Fruit fly (Drosophila melanogaster) whole organism, embryonic: ENCODE measurements around the gene mRRF2.

Experiments
- Atf3 ChIP-seq: fragments of 200-800 bp; sonication (Bioruptor generic); optimal IDR thresholded peaks from 3 replicates; lab custom pipeline; 2016; ENCODE audit warnings: missing biosample characterization, missing genetic modification characterization
- Bteb2 ChIP-seq: fragments of 200-800 bp; sonication (Bioruptor generic); optimal IDR thresholded peaks from 2 replicates; lab custom pipeline; 2016; ENCODE audit warnings: missing biosample characterization, missing genetic modification characterization
- CG10366 ChIP-seq: fragments of 200-800 bp; sonication (Bioruptor generic); IDR thresholded peaks from 2 replicates; pipeline ENCODE4 v1.3.6; 2022; ENCODE audit warnings: missing biosample characterization, missing genetic modification characterization
- CG10462 ChIP-seq: fragments of 200-800 bp; sonication (Bioruptor generic); optimal IDR thresholded peaks from 2 replicates; lab custom pipeline; 2016; ENCODE audit warnings: missing biosample characterization, missing genetic modification characterization
- CG10543 ChIP-seq: fragments of 200-800 bp; sonication (Bioruptor generic); optimal IDR thresholded peaks from 3 replicates; lab custom pipeline; 2017; ENCODE audit warnings: missing biosample characterization, mild to moderate bottlenecking, missing genetic modification characterization, moderate library complexity
- CG12155 ChIP-seq: fragments of 200-800 bp; sonication (Bioruptor generic); optimal IDR thresholded peaks from 3 replicates; lab custom pipeline; 2016; ENCODE audit warnings: missing biosample characterization, missing genetic modification characterization
- CG12659 ChIP-seq: fragments of 200-800 bp; sonication (Bioruptor generic); optimal IDR thresholded peaks from 3 replicates; lab custom pipeline; 2017; ENCODE audit warnings: mild to moderate bottlenecking, missing biosample characterization, missing genetic modification reagents, missing genetic modification characterization
- CG12942 ChIP-seq: fragments of 200-800 bp; sonication (Bioruptor generic); optimal IDR thresholded peaks from 3 replicates; lab custom pipeline; 2016; ENCODE audit warnings: missing biosample characterization, missing genetic modification characterization
- CG14667 ChIP-seq: fragments of 200-800 bp; sonication (Bioruptor generic); IDR thresholded peaks from 2 replicates; pipeline ENCODE4 v1.3.6; 2022; ENCODE audit warnings: missing biosample characterization, missing genetic modification characterization
- CG15479 ChIP-seq: fragments of 200-800 bp; sonication (Bioruptor generic); optimal IDR thresholded peaks from 3 replicates; lab custom pipeline; 2019; ENCODE audit warnings: missing biosample characterization, mild to moderate bottlenecking, missing genetic modification characterization, moderate library complexity
- CG17359 ChIP-seq: fragments of 200-800 bp; sonication (Bioruptor generic); optimal IDR thresholded peaks from 3 replicates; lab custom pipeline; 2018; ENCODE audit warnings: missing biosample characterization, mild to moderate bottlenecking, missing genetic modification characterization, moderate library complexity
- CG17912 ChIP-seq: fragments of 200-800 bp; sonication (Bioruptor generic); optimal IDR thresholded peaks from 2 replicates; lab custom pipeline; 2018; ENCODE audit warnings: missing biosample characterization, mild to moderate bottlenecking, missing genetic modification characterization
- CG18764 ChIP-seq: fragments of 200-800 bp; sonication (Bioruptor generic); optimal IDR thresholded peaks from 3 replicates; lab custom pipeline; 2016; ENCODE audit warnings: missing biosample characterization, missing genetic modification characterization
- CG2678 ChIP-seq: fragments of 200-800 bp; sonication (Bioruptor generic); optimal IDR thresholded peaks from 3 replicates; lab custom pipeline; 2019; ENCODE audit warnings: missing biosample characterization, mild to moderate bottlenecking, missing genetic modification characterization, moderate library complexity
- CG2712 ChIP-seq: fragments of 200-800 bp; optimal IDR thresholded peaks from 3 replicates; lab custom pipeline; 2019; ENCODE audit warnings: missing biosample characterization, mild to moderate bottlenecking, missing genetic modification characterization, moderate library complexity
- CG32532 ChIP-seq: fragments of 200-800 bp; sonication (Bioruptor generic); IDR thresholded peaks from 2 replicates; pipeline ENCODE4 v1.3.6; 2022; ENCODE audit warnings: missing biosample characterization, missing genetic modification characterization
- CG34224 ChIP-seq: fragments of 200-800 bp; sonication (Bioruptor generic); IDR thresholded peaks from 3 replicates; pipeline ENCODE4 v1.3.6; 2022; ENCODE audit warnings: missing biosample characterization, missing genetic modification characterization; ENCODE audit not compliant: partially characterized antibody
- CG4424 ChIP-seq: fragments of 200-800 bp; sonication (Bioruptor generic); optimal IDR thresholded peaks from 3 replicates; lab custom pipeline; 2016; ENCODE audit warnings: missing biosample characterization, missing genetic modification characterization
- CG6683 ChIP-seq: fragments of 200-800 bp; sonication (Bioruptor generic); optimal IDR thresholded peaks from 2 replicates; lab custom pipeline; 2017; ENCODE audit warnings: missing biosample characterization, mild to moderate bottlenecking, missing genetic modification characterization, missing genetic modification reagents
- CG6791 ChIP-seq: fragments of 200-800 bp; sonication (Bioruptor generic); IDR thresholded peaks from 3 replicates; pipeline ENCODE4 v1.3.6; 2022; ENCODE audit warnings: missing biosample characterization, missing genetic modification characterization; ENCODE audit not compliant: partially characterized antibody
- CG8089 ChIP-seq: fragments of 200-800 bp; sonication (Bioruptor generic); optimal IDR thresholded peaks from 3 replicates; lab custom pipeline; 2016; ENCODE audit warnings: missing biosample characterization, missing genetic modification characterization
- CG8944 ChIP-seq: fragments of 200-800 bp; sonication (Bioruptor generic); optimal IDR thresholded peaks from 3 replicates; lab custom pipeline; 2016; ENCODE audit warnings: missing biosample characterization, missing genetic modification characterization
- CG9932 ChIP-seq: fragments of 200-800 bp; sonication (Bioruptor generic); IDR thresholded peaks from 2 replicates; pipeline ENCODE4 v1.3.6; 2022; ENCODE audit warnings: missing biosample characterization, missing genetic modification characterization
- Deaf1 ChIP-seq: fragments of 200-800 bp; optimal IDR thresholded peaks from 3 replicates; lab custom pipeline; 2019; ENCODE audit warnings: missing biosample characterization, mild to moderate bottlenecking, missing genetic modification characterization, moderate library complexity
- Dip2 ChIP-seq: fragments of 200-800 bp; sonication (Bioruptor generic); IDR thresholded peaks from 2 replicates; pipeline ENCODE4 v1.3.6; 2022; ENCODE audit warnings: missing biosample characterization, missing genetic modification characterization
- Dp ChIP-seq: fragments of 200-800 bp; sonication (Bioruptor generic); optimal IDR thresholded peaks from 2 replicates; lab custom pipeline; 2018; ENCODE audit warnings: missing biosample characterization, mild to moderate bottlenecking, missing genetic modification characterization, moderate library complexity
- GATAe ChIP-seq: fragments of 200-800 bp; sonication (Bioruptor generic); conservative IDR thresholded peaks from 2 replicates; pipeline ENCODE4 v1.3.6; 2022; ENCODE audit warnings: missing biosample characterization, missing genetic modification characterization
- HHEX ChIP-seq: fragments of 200-800 bp; sonication (Bioruptor generic); optimal IDR thresholded peaks from 3 replicates; lab custom pipeline; 2017; ENCODE audit warnings: missing biosample characterization, mild to moderate bottlenecking, missing genetic modification characterization, missing genetic modification reagents
- Kr ChIP-seq: fragments of 200-800 bp; sonication (Bioruptor generic); optimal IDR thresholded peaks from 2 replicates; lab custom pipeline; 2017; ENCODE audit warnings: missing biosample characterization, mild to moderate bottlenecking, missing genetic modification characterization
- Lpt ChIP-seq: fragments of >200 bp; optimal IDR thresholded peaks from 2 replicates; lab custom pipeline; 2018; ENCODE audit warnings: missing biosample characterization, missing genetic modification characterization
- Mrtf ChIP-seq: fragments of 200-800 bp; sonication (Bioruptor generic); IDR thresholded peaks from 3 replicates; pipeline ENCODE4 v1.3.6; 2022; ENCODE audit warnings: missing biosample characterization, missing genetic modification characterization
- Optix ChIP-seq: fragments of 200-800 bp; sonication (Bioruptor generic); IDR thresholded peaks from 3 replicates; pipeline ENCODE4 v1.3.6; 2022; ENCODE audit warnings: missing biosample characterization, missing genetic modification characterization
- Six4 ChIP-seq: fragments of 200-800 bp; sonication (Bioruptor generic); optimal IDR thresholded peaks from 2 replicates; lab custom pipeline; 2016; ENCODE audit warnings: missing biosample characterization, missing genetic modification characterization
- Trl ChIP-seq, 3 experiments: fragments of >200 bp in 2 of 3; fragments of 200-800 bp in 1 of 3; sonication (Bioruptor generic) in 1 of 3; optimal IDR thresholded peaks; 2 replicates in 1 of 3; 3 replicates in 2 of 3; lab custom pipeline; 2016 to 2017; ENCODE audit warnings: missing biosample characterization in 1 of 3, missing genetic modification characterization in 1 of 3
- ac ChIP-seq: fragments of 200-800 bp; sonication (Bioruptor generic); optimal IDR thresholded peaks from 3 replicates; lab custom pipeline; 2017; ENCODE audit warnings: missing biosample characterization, mild to moderate bottlenecking, missing genetic modification characterization
- az2 ChIP-seq: fragments of 200-800 bp; sonication (Bioruptor generic); optimal IDR thresholded peaks from 3 replicates; lab custom pipeline; 2016; ENCODE audit warnings: missing biosample characterization, missing genetic modification characterization
- br ChIP-seq: fragments of >200 bp; optimal IDR thresholded peaks from 2 replicates; lab custom pipeline; 2017
- en ChIP-seq: fragments of 200-800 bp; sonication (Bioruptor generic); optimal IDR thresholded peaks from 2 replicates; lab custom pipeline; 2016; ENCODE audit warnings: missing biosample characterization, missing genetic modification characterization
- exex ChIP-seq: fragments of 200-800 bp; sonication (Bioruptor generic); optimal IDR thresholded peaks from 4 replicates; lab custom pipeline; 2018; ENCODE audit warnings: missing biosample characterization, mild to moderate bottlenecking, missing genetic modification characterization, moderate library complexity
- grau ChIP-seq: fragments of 200-800 bp; optimal IDR thresholded peaks from 3 replicates; lab custom pipeline; 2019; ENCODE audit warnings: missing biosample characterization, mild to moderate bottlenecking, missing genetic modification characterization, moderate library complexity
- hbn ChIP-seq: fragments of 200-800 bp; sonication (Bioruptor generic); IDR thresholded peaks from 2 replicates; pipeline ENCODE4 v1.3.6; 2022; ENCODE audit warnings: missing biosample characterization, missing genetic modification characterization; ENCODE audit not compliant: partially characterized antibody
- her ChIP-seq: fragments of 200-800 bp; sonication (Bioruptor generic); optimal IDR thresholded peaks from 2 replicates; lab custom pipeline; 2016; ENCODE audit warnings: missing biosample characterization, missing genetic modification characterization
- ind ChIP-seq: fragments of 200-800 bp; sonication (Bioruptor generic); optimal IDR thresholded peaks from 3 replicates; lab custom pipeline; 2016; ENCODE audit warnings: missing biosample characterization, missing genetic modification characterization
- ken ChIP-seq: fragments of 200-800 bp; sonication (Bioruptor generic); IDR thresholded peaks from 3 replicates; pipeline ENCODE4 v1.3.6; 2022; ENCODE audit warnings: missing biosample characterization, missing genetic modification characterization
- lab ChIP-seq: fragments of 200-800 bp; sonication (Bioruptor generic); optimal IDR thresholded peaks from 3 replicates; lab custom pipeline; 2017; ENCODE audit warnings: missing biosample characterization, missing genetic modification characterization, mild to moderate bottlenecking, moderate library complexity, missing genetic modification reagents
- lbe ChIP-seq: fragments of 200-800 bp; sonication (Bioruptor generic); optimal IDR thresholded peaks from 2 replicates; lab custom pipeline; 2016; ENCODE audit warnings: missing biosample characterization, mild to moderate bottlenecking, missing genetic modification characterization
- onecut ChIP-seq: fragments of 200-800 bp; sonication (Bioruptor generic); IDR thresholded peaks from 2 replicates; pipeline ENCODE4 v1.3.6; 2022; ENCODE audit warnings: missing biosample characterization, missing genetic modification characterization
- pho ChIP-seq: fragments of 200-800 bp; sonication (Bioruptor generic); optimal IDR thresholded peaks from 2 replicates; lab custom pipeline; 2016; ENCODE audit warnings: missing biosample characterization, missing genetic modification characterization
- rib ChIP-seq: fragments of 200-800 bp; sonication (Bioruptor generic); IDR thresholded peaks from 2 replicates; pipeline ENCODE4 v1.3.6; 2022; ENCODE audit warnings: missing biosample characterization, missing genetic modification characterization
- sens-2 ChIP-seq: fragments of 200-800 bp; sonication (Bioruptor generic); IDR thresholded peaks from 2 replicates; pipeline ENCODE4 v1.3.6; 2022; ENCODE audit warnings: missing biosample characterization, missing genetic modification characterization
- seq ChIP-seq: fragments of 200-800 bp; sonication (Bioruptor generic); IDR thresholded peaks from 2 replicates; pipeline ENCODE4 v1.3.6; 2022; ENCODE audit warnings: missing biosample characterization, missing genetic modification characterization
- zen ChIP-seq: fragments of 200-800 bp; sonication (Bioruptor generic); optimal IDR thresholded peaks from 3 replicates; lab custom pipeline; 2018; ENCODE audit warnings: missing biosample characterization, mild to moderate bottlenecking, missing genetic modification characterization, moderate library complexity

mRRF2 gene

DNA sequence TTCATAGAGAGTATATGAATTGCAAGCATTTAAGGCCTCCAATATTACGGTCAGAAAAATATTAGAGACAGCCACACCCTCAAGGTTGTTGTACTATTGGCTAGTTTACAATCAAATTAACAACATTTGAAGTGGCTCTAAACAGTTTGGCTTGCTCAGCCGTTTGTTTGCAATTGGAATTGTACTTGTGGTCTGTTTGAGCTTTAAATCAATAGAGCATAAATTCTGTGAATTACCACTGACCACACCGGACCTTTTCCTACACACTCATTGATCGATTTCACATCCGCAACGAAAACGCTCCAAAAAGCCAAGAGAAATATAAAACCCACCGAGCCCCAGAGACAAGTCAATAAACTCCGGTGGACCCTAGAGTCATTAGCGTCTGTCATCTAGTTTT, 39.9 kb upstream of the mRRF2 start (continued):
- TF ChIP-seq CG10366 (GFP tag; lab: Robert Waterston, UW), result no peak
- peak; percentile 44 for TF ChIP-seq CG2678 (tag; lab: Kevin White, UChicago)
- no peak for TF ChIP-seq CG14667 (GFP tag; lab: Robert Waterston, UW)
- TF ChIP-seq Mrtf, result no peak
- no peak for TF ChIP-seq CG10462 (GFP tag; lab: Kevin White, UChicago)
- no peak for TF ChIP-seq CG32532 (GFP tag; lab: Robert Waterston, UW)
- TF ChIP-seq ind (GFP tag; lab: Kevin White, UChicago), result no peak
- TF ChIP-seq br (lab: Kevin White, UChicago), result no peak
- peak; percentile 9 for TF ChIP-seq HHEX (GFP tag; lab: Kevin White, UChicago)
- TF ChIP-seq Atf3 (GFP tag; lab: Kevin White, UChicago), result no peak
- TF ChIP-seq Trl (optimal IDR thresholded peaks at IDR 0.05; lab: Kevin White, UChicago), result no peak
- TF ChIP-seq Trl (GFP tag; optimal IDR thresholded peaks at IDR 0.05; lab: Kevin White, UChicago), result no peak
- peak; percentile 51 for TF ChIP-seq lab
- TF ChIP-seq CG6791 (GFP tag; lab: Robert Waterston, UW), result no peak
- no peak for TF ChIP-seq az2
- TF ChIP-seq CG12942, result no peak
- TF ChIP-seq CG15479 (GFP tag; lab: Kevin White, UChicago), result no peak
- peak; percentile 39 for TF ChIP-seq CG17359 (tag; lab: Kevin White, UChicago)
- TF ChIP-seq Kr, result no peak
- TF ChIP-seq grau, result no peak
- TF ChIP-seq ac (GFP tag; lab: Kevin White, UChicago), result no peak
- TF ChIP-seq hbn (GFP tag; lab: Robert Waterston, UW), result no peak
- TF ChIP-seq Dip2 (GFP tag; lab: Robert Waterston, UW), result no peak
- no peak for TF ChIP-seq CG8944 (GFP tag; lab: Kevin White, UChicago)
- TF ChIP-seq sens-2, result no peak
- TF ChIP-seq lbe (GFP tag; lab: Kevin White, UChicago), result no peak
- no peak for TF ChIP-seq Lpt (GFP tag; lab: Kevin White, UChicago)
- TF ChIP-seq Optix (GFP tag; lab: Robert Waterston, UW), result no peak
- TF ChIP-seq her (GFP tag; lab: Kevin White, UChicago), result no peak
- TF ChIP-seq CG12659 (GFP tag; lab: Kevin White, UChicago), result peak; percentile 21
- no peak for TF ChIP-seq en
- no peak for TF ChIP-seq Dp (GFP tag; lab: Kevin White, UChicago)
- TF ChIP-seq pho, result no peak
- no peak for TF ChIP-seq GATAe (GFP tag; lab: Robert Waterston, UW)
- no peak for TF ChIP-seq onecut (GFP tag; lab: Robert Waterston, UW)
- no peak for TF ChIP-seq CG18764
- TF ChIP-seq zen, result no peak
- TF ChIP-seq exex, result no peak
- TF ChIP-seq CG6683, result no peak
- TF ChIP-seq Deaf1, result no peak
- TF ChIP-seq Six4 (GFP tag; lab: Kevin White, UChicago), result no peak
- no peak for TF ChIP-seq Bteb2 (GFP tag; lab: Kevin White, UChicago)
- TF ChIP-seq CG17912 (GFP tag; lab: Kevin White, UChicago), result peak; percentile 20
- TF ChIP-seq CG2712 (tag; lab: Kevin White, UChicago), result no peak
- TF ChIP-seq seq (GFP tag; lab: Robert Waterston, UW), result no peak; the same call in 1 of the 2 replicates
- TF ChIP-seq CG4424 (GFP tag; lab: Kevin White, UChicago), result no peak
- peak; percentile 24 for TF ChIP-seq CG10543
- TF ChIP-seq ken (GFP tag; lab: Robert Waterston, UW), result no peak
- no peak for TF ChIP-seq CG8089 (GFP tag; lab: Kevin White, UChicago)
- TF ChIP-seq CG12155, result no peak
- no peak for TF ChIP-seq CG34224 (GFP tag; lab: Robert Waterston, UW)
- no peak for TF ChIP-seq CG9932
- no peak for TF ChIP-seq rib (GFP tag; lab: Robert Waterston, UW)
